Fruit fly (Drosophila melanogaster): ENCODE measurements around the gene CG13838.

The CG13838 gene

DNA sequence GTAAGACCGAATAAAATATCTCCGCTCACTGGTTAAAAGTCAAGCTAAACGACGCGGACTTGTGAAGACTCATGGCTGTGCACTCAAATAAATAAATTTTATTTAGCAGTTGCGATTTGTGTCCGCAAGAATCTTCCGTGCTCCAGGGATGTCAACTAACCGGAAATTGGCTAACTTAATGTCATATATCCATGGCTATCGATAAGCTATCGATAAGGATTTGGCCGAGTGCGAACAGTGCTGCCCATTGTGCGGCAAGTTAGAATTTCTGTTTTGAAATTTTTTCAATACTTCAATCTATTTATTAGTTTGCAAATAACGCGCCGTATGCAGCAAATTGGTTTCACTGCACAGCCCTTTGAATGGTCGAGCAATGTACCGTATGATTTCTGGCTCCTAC lies 11.9 kb downstream of the CG13838 start, which contains the start of gene p53 (continued):
- TF ChIP-seq CG6276 (GFP tag; optimal IDR thresholded peaks at IDR 0.05) (no peak), Ets21C (GFP tag; optimal IDR thresholded peaks at IDR 0.05) (no peak), esn (GFP tag; optimal IDR thresholded peaks at IDR 0.05) (peak; percentile 70), Sox14 (GFP tag; optimal IDR thresholded peaks at IDR 0.05) (peak; percentile 33), achi (GFP tag; optimal IDR thresholded peaks at IDR 0.05) (peak; percentile 96), Eip93F (GFP tag; optimal IDR thresholded peaks at IDR 0.05) (no peak), Sox102F (GFP tag; optimal IDR thresholded peaks at IDR 0.05) (peak; percentile 47), CG6854 (GFP tag; optimal IDR thresholded peaks at IDR 0.05) (peak; percentile 67), Met (GFP tag; optimal IDR thresholded peaks at IDR 0.05) (peak; percentile 66), Smox (GFP tag; optimal IDR thresholded peaks at IDR 0.05) (no peak), CG15336 (GFP tag; IDR thresholded peaks at IDR 0.05) (no peak), CG8319 (GFP tag; optimal IDR thresholded peaks at IDR 0.05) (peak; percentile 39), CG16779 (tag; optimal IDR thresholded peaks at IDR 0.05) (no peak), fkh (GFP tag; optimal IDR thresholded peaks at IDR 0.05) (peak; percentile 42), CG11902 (GFP tag; optimal IDR thresholded peaks at IDR 0.05) (no peak), topi (GFP tag; optimal IDR thresholded peaks at IDR 0.05) (peak; percentile 63), CG8632 (GFP tag; optimal IDR thresholded peaks at IDR 0.05) (peak; percentile 3), vri (GFP tag; optimal IDR thresholded peaks at IDR 0.05) (peak; percentile 45), CG7368 (GFP tag; optimal IDR thresholded peaks at IDR 0.05) (peak; percentile 27), CG4318 (GFP tag; optimal IDR thresholded peaks at IDR 0.05) (no peak), CG6792 (GFP tag; optimal IDR thresholded peaks at IDR 0.05) (peak; percentile 45), Hr39 (GFP tag; optimal IDR thresholded peaks at IDR 0.05) (peak; percentile 63), CG10669 (GFP tag; optimal IDR thresholded peaks at IDR 0.05) (no peak), Gug (GFP tag; IDR thresholded peaks at IDR 0.05) (no peak), CG3919 (GFP tag; optimal IDR thresholded peaks at IDR 0.05) (peak; percentile 69), Sox15 (GFP tag; optimal IDR thresholded peaks at IDR 0.05) (peak; percentile 5)

DNA sequence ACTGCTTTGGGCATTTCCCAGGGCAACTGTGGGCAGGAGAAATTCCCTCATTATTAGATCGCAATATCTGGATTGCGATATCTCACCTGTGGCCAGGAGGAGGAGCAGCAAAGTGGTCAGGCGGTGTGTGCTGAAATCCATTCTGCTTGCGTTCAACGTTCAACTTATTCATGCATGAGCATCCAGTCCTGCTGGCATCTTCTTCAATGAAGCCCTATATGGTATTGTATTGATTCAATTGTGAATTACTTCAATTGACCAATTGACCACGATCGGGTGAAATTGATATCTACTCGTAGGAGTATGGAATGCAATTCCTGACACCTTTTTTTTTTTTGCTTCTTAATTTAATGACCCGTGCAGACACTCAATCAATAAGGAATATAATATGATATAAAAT lies 14.1 kb downstream of the CG13838 start:
- TF ChIP-seq CG11294 (GFP tag; IDR thresholded peaks at IDR 0.05) (no peak), CG4318 (GFP tag; optimal IDR thresholded peaks at IDR 0.05) (no peak), Gug (GFP tag; IDR thresholded peaks at IDR 0.05) (no peak), Eip78C (GFP tag) (no peak), CG3919 (GFP tag; optimal IDR thresholded peaks at IDR 0.05) (no peak), CG31627 (GFP tag; optimal IDR thresholded peaks at IDR 0.05) (no peak), svp (GFP tag) (no peak), CG8632 (GFP tag; optimal IDR thresholded peaks at IDR 0.05) (no peak), salr (GFP tag; optimal IDR thresholded peaks at IDR 0.05) (no peak), pdm3 (GFP tag; optimal IDR thresholded peaks at IDR 0.05) (no peak), Smox (GFP tag; optimal IDR thresholded peaks at IDR 0.05) (no peak), Hr4 (GFP tag; optimal IDR thresholded peaks at IDR 0.05) (no peak), spab (GFP tag; optimal IDR thresholded peaks at IDR 0.05) (no peak), OdsH (GFP tag; optimal IDR thresholded peaks at IDR 0.05) (no peak), Met (GFP tag; optimal IDR thresholded peaks at IDR 0.05) (no peak), topi (GFP tag; optimal IDR thresholded peaks at IDR 0.05) (no peak), CG15336 (GFP tag; IDR thresholded peaks at IDR 0.05) (no peak), lz (GFP tag; optimal IDR thresholded peaks at IDR 0.05) (no peak)

DNA sequence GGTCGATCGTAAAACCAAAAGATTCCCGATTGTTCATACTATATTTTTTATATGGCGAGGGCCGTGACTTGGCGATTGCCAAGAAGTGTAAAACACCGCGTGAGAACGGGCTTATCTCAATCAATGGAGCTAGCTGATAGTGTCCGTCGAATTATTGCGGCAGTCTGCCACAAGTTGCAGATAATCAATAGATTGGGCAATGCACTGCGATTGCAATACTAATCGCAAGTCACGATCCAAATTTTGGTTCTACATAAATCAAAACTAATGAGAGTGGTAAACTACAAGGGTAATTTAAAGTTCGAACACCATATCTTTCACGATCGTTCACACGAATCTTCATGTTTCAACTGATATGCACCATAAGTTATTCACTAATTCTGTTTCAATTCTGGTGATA lies 14.7 kb downstream of the CG13838 start:
- TF ChIP-seq CG6854 (GFP tag; optimal IDR thresholded peaks at IDR 0.05) = no peak
- TF ChIP-seq vri (GFP tag; optimal IDR thresholded peaks at IDR 0.05) = peak; percentile 7

DNA sequence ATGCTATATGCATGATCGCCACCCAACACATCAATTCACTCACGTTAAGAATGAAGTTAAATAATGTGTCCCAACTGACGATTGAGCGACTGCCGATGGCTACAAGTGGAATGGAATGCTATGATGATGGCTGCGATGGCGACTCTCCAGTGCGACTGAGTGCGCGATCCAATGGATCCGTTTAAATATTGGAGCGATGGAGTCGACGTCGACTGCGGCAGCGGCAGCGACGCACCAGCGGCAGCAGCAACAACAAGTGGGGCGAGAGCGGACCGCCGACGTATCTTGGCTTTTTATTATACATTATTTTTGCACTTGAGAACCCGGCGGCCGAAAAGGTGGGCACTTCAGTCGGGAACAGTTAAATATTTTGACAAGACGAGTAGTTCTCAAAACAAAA lies 15.3 kb downstream of the CG13838 start:
- TF ChIP-seq salr (GFP tag; optimal IDR thresholded peaks at IDR 0.05) (no peak), Sox102F (GFP tag; optimal IDR thresholded peaks at IDR 0.05) (no peak), CG10669 (GFP tag; optimal IDR thresholded peaks at IDR 0.05) (no peak), CG31627 (GFP tag; optimal IDR thresholded peaks at IDR 0.05) (no peak), dsx (GFP tag; optimal IDR thresholded peaks at IDR 0.05; ENCODE audit: poor library complexity, severe bottlenecking) (no peak), acj6 (GFP tag; optimal IDR thresholded peaks at IDR 0.05) (no peak), Sox14 (GFP tag; optimal IDR thresholded peaks at IDR 0.05) (no peak), CG8632 (GFP tag; optimal IDR thresholded peaks at IDR 0.05) (no peak), CG16779 (tag; optimal IDR thresholded peaks at IDR 0.05) (no peak), CG1621 (tag; optimal IDR thresholded peaks at IDR 0.05) (no peak), CG8119 (GFP tag; IDR thresholded peaks at IDR 0.05) (no peak), Gug (GFP tag; IDR thresholded peaks at IDR 0.05) (no peak), CG11902 (GFP tag; optimal IDR thresholded peaks at IDR 0.05) (no peak), fd85E (GFP tag; optimal IDR thresholded peaks at IDR 0.05) (no peak), dac (GFP tag; optimal IDR thresholded peaks at IDR 0.05) (no peak), eg (GFP tag; IDR thresholded peaks at IDR 0.05) (no peak), CG6808 (GFP tag; optimal IDR thresholded peaks at IDR 0.05) (no peak), fd59A (GFP tag; optimal IDR thresholded peaks at IDR 0.05) (no peak), spab (GFP tag; optimal IDR thresholded peaks at IDR 0.05) (no peak), lz (GFP tag; optimal IDR thresholded peaks at IDR 0.05) (no peak)
